Fruit fly (Drosophila melanogaster): Measurements from ENCODE around the gene CG3598.

DNA sequence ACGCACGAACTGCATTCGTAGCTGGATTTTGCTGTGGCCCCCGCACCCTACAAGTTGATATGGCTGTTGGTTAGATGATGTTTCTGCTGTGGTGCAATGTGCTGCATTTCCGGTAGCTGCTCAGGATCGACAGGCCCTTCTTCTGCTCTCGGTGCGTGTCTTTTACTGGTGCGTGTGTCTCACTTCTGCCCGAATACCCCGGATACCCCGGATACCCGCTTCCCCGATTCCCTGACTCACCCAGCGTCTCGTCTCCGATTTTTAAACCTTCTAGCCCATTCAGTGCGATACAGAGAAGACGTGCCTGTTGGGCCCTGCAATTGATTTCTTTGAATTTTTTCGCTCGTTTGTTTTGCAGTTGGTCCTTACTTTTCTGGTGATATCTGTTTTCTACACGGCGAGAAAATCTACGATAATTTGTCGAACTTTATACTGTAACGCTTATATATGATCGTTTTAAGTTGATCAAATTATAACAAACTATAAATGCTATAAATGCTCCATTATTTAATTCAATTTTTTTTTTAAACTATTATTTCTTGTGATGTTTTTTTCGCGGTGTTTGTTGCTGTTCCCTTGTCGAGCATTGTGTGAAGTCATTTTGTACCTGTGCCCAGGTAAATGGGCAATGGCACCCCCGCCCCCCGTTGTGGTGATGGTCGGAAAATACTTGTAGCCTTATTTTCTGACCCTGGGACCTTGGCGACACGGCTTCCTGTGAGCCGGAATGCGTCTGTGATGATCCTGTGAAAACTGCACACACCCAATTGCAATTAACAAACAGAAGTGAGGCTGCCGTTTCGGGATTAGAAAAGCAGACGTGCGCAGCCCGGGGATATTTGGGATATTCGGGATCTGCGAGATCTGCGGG is 48.3 kb downstream of the CG3598 start:
- no peak for TF ChIP-seq Sin3A (optimal IDR thresholded peaks at IDR 0.05)
- TF ChIP-seq h (optimal IDR thresholded peaks at IDR 0.05) = no peak
